Fruit fly (Drosophila melanogaster) whole organism, pupa: ENCODE measurements around the gene cbt.

Source experiments
- CG10348 ChIP-seq: fragments of 200-800 bp; sonication (Bioruptor generic); IDR thresholded peaks from 2 replicates; pipeline ENCODE4 v1.3.6; 2022; ENCODE audit warnings: missing biosample characterization, missing genetic modification characterization
- CG12605 ChIP-seq: fragments of 200-800 bp; sonication (Bioruptor generic); IDR thresholded peaks from 2 replicates; pipeline ENCODE4 v1.3.6; 2022; ENCODE audit warnings: missing biosample characterization, missing genetic modification characterization
- CG13204 ChIP-seq: fragments of 200-800 bp; sonication (Bioruptor generic); optimal IDR thresholded peaks from 2 replicates; lab custom pipeline; 2018; ENCODE audit warnings: missing biosample characterization, mild to moderate bottlenecking, missing genetic modification characterization, moderate library complexity
- CG14655 ChIP-seq: fragments of 200-800 bp; sonication (Bioruptor generic); optimal IDR thresholded peaks from 3 replicates; lab custom pipeline; 2017; ENCODE audit warnings: mild to moderate bottlenecking, missing biosample characterization, missing genetic modification reagents, missing genetic modification characterization
- CG15710 ChIP-seq: fragments of 200-800 bp; sonication (Bioruptor generic); optimal IDR thresholded peaks from 2 replicates; lab custom pipeline; 2018; ENCODE audit warnings: missing biosample characterization, mild to moderate bottlenecking, missing genetic modification characterization, moderate library complexity
- CG17806 ChIP-seq: fragments of 200-800 bp; sonication (Bioruptor generic); optimal IDR thresholded peaks from 2 replicates; lab custom pipeline; 2018; ENCODE audit warnings: missing biosample characterization, mild to moderate bottlenecking, missing genetic modification characterization, moderate library complexity
- CG32121 ChIP-seq: fragments of 200-800 bp; sonication (Bioruptor generic); IDR thresholded peaks from 2 replicates; pipeline ENCODE4 v1.3.6; 2022; ENCODE audit warnings: missing biosample characterization, missing genetic modification characterization
- CG34367 ChIP-seq: fragments of 200-800 bp; sonication (Bioruptor generic); optimal IDR thresholded peaks from 2 replicates; lab custom pipeline; 2018; ENCODE audit warnings: missing biosample characterization, mild to moderate bottlenecking, missing genetic modification characterization
- CG4496 ChIP-seq: fragments of 200-800 bp; sonication (Bioruptor generic); IDR thresholded peaks from 3 replicates; pipeline ENCODE4 v1.3.6; 2022; ENCODE audit warnings: missing biosample characterization, missing genetic modification characterization
- CG8159 ChIP-seq: fragments of 200-800 bp; sonication (Bioruptor generic); optimal IDR thresholded peaks from 3 replicates; lab custom pipeline; 2018; ENCODE audit warnings: missing biosample characterization, mild to moderate bottlenecking, missing genetic modification characterization, moderate library complexity
- CG8301 ChIP-seq: fragments of 200-800 bp; sonication (Bioruptor generic); optimal IDR thresholded peaks from 2 replicates; lab custom pipeline; 2018; ENCODE audit warnings: missing biosample characterization, mild to moderate bottlenecking, missing genetic modification characterization
- CG9948 ChIP-seq: fragments of 200-800 bp; sonication (Bioruptor generic); optimal IDR thresholded peaks from 2 replicates; lab custom pipeline; 2018; ENCODE audit warnings: missing biosample characterization, mild to moderate bottlenecking, missing genetic modification characterization, moderate library complexity
- D1 ChIP-seq: fragments of 200-800 bp; sonication (Bioruptor generic); optimal IDR thresholded peaks from 2 replicates; lab custom pipeline; 2018; ENCODE audit warnings: missing biosample characterization, mild to moderate bottlenecking, missing genetic modification characterization, moderate library complexity
- EcR ChIP-seq: fragments of 200-800 bp; sonication (Bioruptor generic); optimal IDR thresholded peaks from 3 replicates; lab custom pipeline; 2019; ENCODE audit warnings: missing biosample characterization, missing genetic modification characterization, mild to moderate bottlenecking, moderate library complexity, missing genetic modification reagents
- Ets98B ChIP-seq: fragments of 200-800 bp; sonication (Bioruptor generic); IDR thresholded peaks from 2 replicates; pipeline ENCODE4 v1.3.6; 2022; ENCODE audit warnings: missing biosample characterization, missing genetic modification characterization
- Pif1A ChIP-seq: fragments of 200-800 bp; sonication (Bioruptor generic); optimal IDR thresholded peaks from 3 replicates; lab custom pipeline; 2016; ENCODE audit warnings: missing biosample characterization, missing genetic modification characterization
- Pif1B ChIP-seq: fragments of 200-800 bp; sonication (Bioruptor generic); optimal IDR thresholded peaks from 3 replicates; lab custom pipeline; 2016; ENCODE audit warnings: missing biosample characterization, missing genetic modification characterization
- Snoo ChIP-seq: fragments of 200-800 bp; sonication (Bioruptor generic); optimal IDR thresholded peaks from 3 replicates; lab custom pipeline; 2017; ENCODE audit warnings: missing biosample characterization, mild to moderate bottlenecking, missing genetic modification characterization, inconsistent platforms
- fd96Ca ChIP-seq: fragments of 200-800 bp; sonication (Bioruptor generic); IDR thresholded peaks from 3 replicates; pipeline ENCODE4 v1.3.6; 2022; ENCODE audit warnings: missing biosample characterization, missing genetic modification characterization
- gl ChIP-seq: fragments of 200-800 bp; sonication (Bioruptor generic); optimal IDR thresholded peaks from 2 replicates; lab custom pipeline; 2018; ENCODE audit warnings: missing biosample characterization, mild to moderate bottlenecking, missing genetic modification characterization
- rn ChIP-seq: fragments of 200-800 bp; sonication (Bioruptor generic); IDR thresholded peaks from 2 replicates; pipeline ENCODE4 v1.3.6; 2022; ENCODE audit warnings: missing biosample characterization, missing genetic modification characterization

Gene cbt

DNA sequence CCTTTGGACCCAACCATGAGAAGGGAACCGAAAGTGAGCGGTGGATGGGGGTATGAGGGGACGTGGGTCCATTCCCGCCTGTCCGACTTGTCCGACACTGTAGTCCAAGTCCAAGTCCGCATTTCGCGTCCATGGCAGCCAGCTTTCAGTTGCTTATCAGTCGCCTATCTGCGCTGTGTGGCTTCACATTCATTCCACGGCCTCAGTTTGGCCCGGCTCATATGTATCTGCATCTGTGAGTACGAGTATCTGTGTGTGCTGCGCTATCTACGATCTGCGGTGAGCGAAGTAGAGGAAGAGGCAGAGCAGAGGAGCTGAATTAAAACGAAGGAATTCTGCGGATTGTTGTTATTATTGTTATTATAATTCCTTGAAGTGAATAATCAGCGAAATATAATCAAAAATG, 45.0 kb upstream of the cbt start:
- TF ChIP-seq CG9948 (no peak), Snoo (tag; lab: Kevin White, UChicago) (peak; percentile 12), Pif1B (GFP tag; lab: Kevin White, UChicago) (peak; percentile 12), EcR (GFP tag; lab: Kevin White, UChicago) (peak; percentile 82), Pif1A (GFP tag; lab: Kevin White, UChicago) (peak; percentile 38), CG14655 (GFP tag; lab: Kevin White, UChicago) (peak; percentile 37), CG4496 (GFP tag; lab: Robert Waterston, UW) (peak; percentile 64), CG17806 (tag; lab: Kevin White, UChicago) (peak; percentile 14), CG8301 (tag; lab: Kevin White, UChicago) (peak; percentile 16), CG13204 (GFP tag; lab: Kevin White, UChicago) (peak; percentile 88), fd96Ca (GFP tag; lab: Robert Waterston, UW) (peak; percentile 55; the same call in 2 of the 3 replicates), CG8159 (peak; percentile 28), D1 (tag; lab: Kevin White, UChicago) (no peak), CG12605 (peak; percentile 42; the same call in 1 of the 2 replicates), Ets98B (GFP tag; lab: Robert Waterston, UW) (no peak), CG32121 (no peak), CG10348 (GFP tag; lab: Robert Waterston, UW) (no peak), rn (no peak), CG34367 (tag; lab: Kevin White, UChicago) (no peak), gl (tag; lab: Kevin White, UChicago) (peak; percentile 65)

DNA sequence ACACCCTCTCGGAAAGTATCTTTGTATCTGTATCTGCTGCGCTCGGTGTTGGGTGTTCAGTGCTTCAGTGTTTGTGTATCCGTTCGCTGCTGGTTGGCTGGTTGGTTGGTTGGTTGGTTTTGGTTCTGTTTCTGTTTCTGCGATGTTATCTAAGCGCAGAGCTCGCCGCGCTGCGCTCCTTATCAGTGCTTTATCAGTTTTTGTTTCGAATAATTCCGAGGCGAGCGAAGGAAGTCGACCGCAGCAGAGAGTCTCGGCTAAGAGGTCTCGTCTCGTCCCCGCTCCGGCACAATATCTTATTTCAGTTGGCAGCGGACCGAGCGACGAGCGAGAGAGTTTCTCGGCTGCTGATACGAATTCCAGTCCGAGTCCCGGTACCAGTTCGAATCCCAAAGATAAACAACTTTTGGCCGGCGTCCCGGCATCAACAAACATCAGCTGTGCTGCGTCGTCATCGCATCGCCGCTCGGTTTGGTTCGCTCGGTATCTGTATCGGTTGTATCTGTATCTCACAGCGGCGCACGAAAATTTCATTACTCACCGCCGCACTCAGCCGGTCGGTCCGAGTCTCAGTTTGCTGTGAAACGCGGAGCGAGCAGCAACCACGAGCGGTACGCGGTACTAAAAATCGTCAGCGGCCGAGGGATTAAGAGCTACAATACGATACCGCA, 43.8 kb upstream of the cbt start:
- TF ChIP-seq CG10348 (GFP tag; lab: Robert Waterston, UW) = no peak
- TF ChIP-seq CG34367 (tag; lab: Kevin White, UChicago) = no peak
- TF ChIP-seq CG4496 (GFP tag; lab: Robert Waterston, UW) = peak; percentile 68; the same call in 2 of the 3 replicates
- TF ChIP-seq CG8159 = no peak
- TF ChIP-seq CG13204 (GFP tag; lab: Kevin White, UChicago) = peak; percentile 91
- peak; percentile 10 for TF ChIP-seq Pif1B (GFP tag; lab: Kevin White, UChicago)
- no peak for TF ChIP-seq gl (tag; lab: Kevin White, UChicago)
- no peak for TF ChIP-seq CG15710
- TF ChIP-seq CG17806 (tag; lab: Kevin White, UChicago) = no peak
- peak; percentile 42 for TF ChIP-seq Pif1A (GFP tag; lab: Kevin White, UChicago)
- TF ChIP-seq CG8301 (tag; lab: Kevin White, UChicago) = no peak
- TF ChIP-seq CG14655 (GFP tag; lab: Kevin White, UChicago) = no peak
- TF ChIP-seq CG12605 = 0 out of 2 replicates have a peak, but pooled peaks have one; percentile 23
- TF ChIP-seq fd96Ca (GFP tag; lab: Robert Waterston, UW) = no peak; the same call in 2 of the 3 replicates
- TF ChIP-seq EcR (GFP tag; lab: Kevin White, UChicago) = peak; percentile 34
- TF ChIP-seq CG9948 = no peak
- peak; percentile 39; the same call in 1 of the 2 replicates for TF ChIP-seq CG32121
- no peak for TF ChIP-seq D1 (tag; lab: Kevin White, UChicago)
- peak; percentile 41 for TF ChIP-seq Ets98B (GFP tag; lab: Robert Waterston, UW)
- TF ChIP-seq Snoo (tag; lab: Kevin White, UChicago) = peak; percentile 1
- TF ChIP-seq rn = no peak

DNA sequence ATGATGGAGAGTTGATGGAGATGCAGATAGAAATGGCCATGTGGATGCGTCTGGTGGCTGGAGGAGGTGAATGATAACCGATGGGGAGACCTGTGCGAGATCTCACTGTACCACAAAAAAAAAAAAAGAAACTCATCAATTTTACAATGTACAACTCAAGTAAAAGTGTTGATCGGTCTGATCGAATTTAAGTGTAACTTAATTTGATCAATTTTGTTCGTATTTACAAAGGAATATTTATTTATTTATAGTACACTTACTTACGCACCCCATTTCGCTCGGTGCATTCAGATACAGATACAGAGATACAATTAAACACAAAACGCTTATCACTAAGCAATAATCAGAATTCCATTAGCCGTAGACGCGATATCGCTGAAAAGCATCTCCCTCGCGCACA, 43.3 kb upstream of the cbt start:
- TF ChIP-seq CG10348 (GFP tag; lab: Robert Waterston, UW) (no peak), CG4496 (GFP tag; lab: Robert Waterston, UW) (no peak), rn (no peak), fd96Ca (GFP tag; lab: Robert Waterston, UW) (no peak; the same call in 2 of the 3 replicates), CG9948 (peak; percentile 55), CG32121 (0 out of 2 replicates have a peak, but pooled peaks have one; percentile 14), gl (tag; lab: Kevin White, UChicago) (no peak), D1 (tag; lab: Kevin White, UChicago) (no peak), CG17806 (tag; lab: Kevin White, UChicago) (peak; percentile 66), Pif1B (GFP tag; lab: Kevin White, UChicago) (peak; percentile 51), CG12605 (peak; percentile 42; the same call in 1 of the 2 replicates), EcR (GFP tag; lab: Kevin White, UChicago) (no peak), Snoo (tag; lab: Kevin White, UChicago) (peak; percentile 43), CG13204 (GFP tag; lab: Kevin White, UChicago) (no peak), CG14655 (GFP tag; lab: Kevin White, UChicago) (peak; percentile 72), CG8159 (peak; percentile 63), Ets98B (GFP tag; lab: Robert Waterston, UW) (0 out of 2 replicates have a peak, but pooled peaks have one; percentile 5), CG34367 (tag; lab: Kevin White, UChicago) (peak; percentile 46), CG8301 (tag; lab: Kevin White, UChicago) (peak; percentile 57), Pif1A (GFP tag; lab: Kevin White, UChicago) (peak; percentile 33), CG15710 (peak; percentile 48)

DNA sequence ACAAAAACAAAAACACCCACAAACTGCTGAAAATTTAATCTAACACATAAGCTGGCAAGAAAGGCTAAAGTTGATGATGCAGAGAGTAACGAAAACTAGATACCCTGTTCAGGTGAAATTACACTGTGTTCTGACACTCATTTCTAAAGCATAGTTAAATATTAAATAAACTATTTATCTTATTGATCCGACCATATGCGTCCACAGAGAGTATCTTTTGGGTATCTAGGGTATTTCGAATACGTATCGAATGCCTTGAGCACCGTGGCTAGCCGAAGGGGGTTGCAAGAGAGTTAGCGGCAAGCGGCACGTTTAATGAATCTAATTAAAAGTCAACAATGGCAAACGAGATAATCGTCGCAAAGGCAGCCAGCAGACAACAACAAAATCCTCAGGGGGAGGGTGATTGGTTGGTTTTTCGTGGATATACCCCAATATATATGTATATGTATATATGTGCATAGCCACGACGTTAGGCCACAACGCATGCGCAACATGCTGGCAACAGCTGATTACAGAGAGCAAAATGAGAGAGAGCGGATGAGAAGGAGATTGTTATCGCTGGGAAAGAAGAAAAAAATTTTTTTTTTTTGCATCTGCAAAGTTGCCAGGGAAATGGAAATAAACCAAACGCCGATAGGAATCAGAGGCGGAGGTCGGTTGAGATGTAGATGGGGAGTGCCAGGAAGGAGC, 42.6 kb upstream of the cbt start:
- TF ChIP-seq CG14655 (GFP tag; lab: Kevin White, UChicago) (peak; percentile 33), CG10348 (GFP tag; lab: Robert Waterston, UW) (no peak), rn (no peak), CG8301 (tag; lab: Kevin White, UChicago) (peak; percentile 33), CG8159 (peak; percentile 2), CG9948 (peak; percentile 26), Pif1B (GFP tag; lab: Kevin White, UChicago) (no peak), fd96Ca (GFP tag; lab: Robert Waterston, UW) (peak; percentile 47; the same call in 1 of the 3 replicates), gl (tag; lab: Kevin White, UChicago) (no peak), Snoo (tag; lab: Kevin White, UChicago) (no peak), CG15710 (no peak), CG32121 (0 out of 2 replicates have a peak, but pooled peaks have one; percentile 32), Ets98B (GFP tag; lab: Robert Waterston, UW) (peak; percentile 26), CG17806 (tag; lab: Kevin White, UChicago) (peak; percentile 31), CG4496 (GFP tag; lab: Robert Waterston, UW) (peak; percentile 70)
- TF ChIP-seq, all 21 proteins: peak for 9
